Worm (Caenorhabditis elegans) whole organism, young adult: ENCODE data around the gene C16C8.17.

ENCODE experiments used
- B0035.1 ChIP-seq: sonication (generic microtip); optimal IDR thresholded peaks from 2 replicates; lab custom pipeline; 2016; ENCODE audit warnings: missing genetic modification characterization, mild to moderate bottlenecking, missing compliant biosample characterization, missing genotype, missing genetic modification reagents
- F22D6.2 ChIP-seq: sonication (generic microtip); optimal IDR thresholded peaks from 2 replicates; lab custom pipeline; 2016; ENCODE audit warnings: mild to moderate bottlenecking, missing genetic modification characterization, missing compliant biosample characterization
- attf-6 ChIP-seq: fragments of 200-800 bp; sonication (Bioruptor generic); IDR thresholded peaks from 2 replicates; pipeline ENCODE4 v1.3.6; 2022; ENCODE audit warnings: missing genetic modification reagents, missing genetic modification characterization, missing compliant biosample characterization
- die-1 ChIP-seq: sonication (generic microtip); optimal IDR thresholded peaks from 2 replicates; lab custom pipeline; 2016; ENCODE audit warnings: missing genotype, mild to moderate bottlenecking, missing genetic modification characterization, missing compliant biosample characterization
- dox-1 ChIP-seq: fragments of 200-800 bp; sonication (Bioruptor generic); IDR thresholded peaks from 2 replicates; pipeline ENCODE4 v1.3.6; 2022; ENCODE audit warnings: missing genetic modification reagents, missing genetic modification characterization, missing compliant biosample characterization
- hrde-1 ChIP-seq: sonication (generic microtip); optimal IDR thresholded peaks from 2 replicates; lab custom pipeline; 2016; ENCODE audit warnings: missing genetic modification characterization, mild to moderate bottlenecking, missing compliant biosample characterization, moderate library complexity, missing genotype, missing genetic modification reagents, borderline replicate concordance
- lag-1 ChIP-seq: fragments of 200-800 bp; sonication (Bioruptor generic); IDR thresholded peaks from 2 replicates; pipeline ENCODE4 v1.3.6; 2022; ENCODE audit warnings: missing genetic modification reagents, missing genetic modification characterization, missing compliant biosample characterization
- lin-26 ChIP-seq: fragments of 200-800 bp; sonication (Bioruptor generic); IDR thresholded peaks from 2 replicates; pipeline ENCODE4 v1.3.6; 2022; ENCODE audit warnings: missing genetic modification reagents, missing genetic modification characterization, missing compliant biosample characterization
- mxl-1 ChIP-seq: sonication (generic microtip); optimal IDR thresholded peaks from 2 replicates; lab custom pipeline; 2016; ENCODE audit warnings: missing genetic modification characterization, missing compliant biosample characterization
- rcor-1 ChIP-seq: fragments of 200-800 bp; sonication (Bioruptor generic); IDR thresholded peaks from 2 replicates; pipeline ENCODE4 v1.3.6; 2022; ENCODE audit warnings: missing genetic modification reagents, missing genetic modification characterization, missing compliant biosample characterization
- zim-3 ChIP-seq: sonication (generic microtip); optimal IDR thresholded peaks from 2 replicates; lab custom pipeline; 2017; ENCODE audit warnings: mild to moderate bottlenecking, missing genetic modification characterization, moderate library complexity, missing compliant biosample characterization
- ztf-18 ChIP-seq: sonication (generic microtip); optimal IDR thresholded peaks from 2 replicates; lab custom pipeline; 2016; ENCODE audit warnings: missing genotype, mild to moderate bottlenecking, missing genetic modification characterization, missing compliant biosample characterization
- ztf-26 ChIP-seq: sonication (generic microtip); optimal IDR thresholded peaks from 2 replicates; lab custom pipeline; 2017; ENCODE audit warnings: missing genetic modification characterization, missing compliant biosample characterization

DNA sequence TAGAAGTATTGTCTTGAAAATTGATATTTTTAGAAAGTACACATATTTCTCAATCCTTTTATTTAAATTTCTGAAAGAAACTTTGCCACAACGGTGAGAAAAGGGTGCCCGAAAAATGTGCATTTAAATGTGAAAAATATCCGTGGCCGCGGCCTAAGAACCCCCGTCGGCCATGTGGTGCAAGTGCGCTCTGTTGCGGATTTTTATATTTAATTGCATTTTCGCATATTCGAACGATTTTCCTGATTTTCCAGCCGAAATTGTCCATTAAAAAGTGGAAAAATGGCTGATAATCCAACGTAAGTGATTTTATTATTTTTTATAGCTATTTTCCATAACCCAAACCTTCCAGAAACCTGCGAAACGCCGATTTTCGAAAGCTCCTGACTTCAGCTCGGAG lies 41.6 kb downstream of the C16C8.17 start, which contains the start of gene smu-2:
- no peak for TF ChIP-seq mxl-1 (tag; lab: Kevin White, UChicago)
- no peak for TF ChIP-seq B0035.1 (tag; lab: Kevin White, UChicago)
- no peak for TF ChIP-seq lag-1 (GFP tag; lab: Robert Waterston, UW)
- no peak for TF ChIP-seq zim-3
- no peak for TF ChIP-seq F22D6.2
- no peak for TF ChIP-seq dox-1 (GFP tag; lab: Robert Waterston, UW)
- TF ChIP-seq ztf-26 (tag; lab: Kevin White, UChicago): no peak
- TF ChIP-seq attf-6 (GFP tag; lab: Robert Waterston, UW): no peak
- TF ChIP-seq lin-26 (GFP tag; lab: Robert Waterston, UW): 0 out of 2 replicates have a peak, but pooled peaks have one; percentile 34
- no peak for TF ChIP-seq hrde-1 (tag; lab: Kevin White, UChicago)
- TF ChIP-seq die-1 (tag; lab: Kevin White, UChicago): no peak
- TF ChIP-seq rcor-1: peak; percentile 35; the same call in 1 of the 2 replicates
- peak; percentile 13 for TF ChIP-seq ztf-18 (tag; lab: Kevin White, UChicago)
